Fruit fly (Drosophila melanogaster): ENCODE results near the gene Daxx.

Daxx gene

DNA sequence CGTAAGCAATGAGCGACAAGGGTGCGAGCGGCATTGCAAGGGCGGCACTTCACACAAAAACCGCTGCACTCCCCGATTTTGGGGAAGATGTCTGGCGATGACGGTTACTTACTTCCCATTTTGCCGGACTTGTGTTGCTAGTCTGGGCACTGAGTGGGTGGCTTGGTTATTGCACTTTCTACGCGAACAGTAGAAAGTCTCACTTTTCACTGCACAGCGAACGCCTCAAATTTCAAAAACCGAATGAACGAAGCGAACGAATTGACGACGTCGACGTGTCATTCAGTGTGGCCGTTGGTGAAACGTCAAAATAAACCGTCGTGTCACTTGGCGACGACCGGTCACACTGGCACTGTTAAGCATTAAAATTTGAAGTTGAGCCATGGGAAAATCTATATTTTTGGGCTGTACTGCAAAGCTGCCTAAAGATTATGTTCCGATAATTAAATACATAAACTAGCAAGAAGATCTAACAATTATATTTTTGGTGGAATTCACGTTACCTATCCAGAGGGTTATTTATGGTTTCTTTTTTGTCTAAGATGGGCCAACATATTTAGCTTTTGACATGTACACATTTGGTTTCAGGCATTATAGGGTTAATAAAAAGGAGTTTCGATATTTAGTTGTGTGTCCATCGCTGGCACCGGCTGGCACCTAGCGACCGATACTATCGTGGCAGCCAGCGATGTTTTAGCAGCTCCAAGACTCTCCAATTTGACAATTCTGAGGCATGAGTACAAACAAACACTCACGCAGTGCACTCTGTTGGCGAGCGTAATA, at the start of gene Daxx, which contains the start of gene Sec61alpha (continued):
- TF ChIP-seq ara (GFP tag; IDR thresholded peaks at IDR 0.05) (peak; percentile 84), sug (tag; optimal IDR thresholded peaks at IDR 0.05) (peak; percentile 87), Sox100B (GFP tag; optimal IDR thresholded peaks at IDR 0.05) (peak; percentile 63), CG30431 (GFP tag; optimal IDR thresholded peaks at IDR 0.05) (peak; percentile 60), al (GFP tag; IDR thresholded peaks at IDR 0.05) (peak; percentile 88), da (GFP tag; optimal IDR thresholded peaks at IDR 0.05) (peak; percentile 77), fd102C (GFP tag; optimal IDR thresholded peaks at IDR 0.05) (no peak), lilli (GFP tag; optimal IDR thresholded peaks at IDR 0.05) (peak; percentile 94), CG7745 (tag; optimal IDR thresholded peaks at IDR 0.05) (no peak), D19A (tag; optimal IDR thresholded peaks at IDR 0.05) (peak; percentile 63), CG13775 (GFP tag; optimal IDR thresholded peaks at IDR 0.05) (peak; percentile 79), Poxn (GFP tag; IDR thresholded peaks at IDR 0.05) (peak; percentile 75; the same call in 1 of the 2 replicates), CG15011 (GFP tag; optimal IDR thresholded peaks at IDR 0.05) (peak; percentile 68), CG15269 (tag; optimal IDR thresholded peaks at IDR 0.05) (peak; percentile 84), CG3065 (GFP tag; optimal IDR thresholded peaks at IDR 0.05) (peak; percentile 21), Dip2 (GFP tag; IDR thresholded peaks at IDR 0.05) (no peak), ftz-f1 (GFP tag; optimal IDR thresholded peaks at IDR 0.05) (peak; percentile 27), Usf (GFP tag; optimal IDR thresholded peaks at IDR 0.05) (peak; percentile 70), usp (GFP tag; optimal IDR thresholded peaks at IDR 0.05) (no peak), Med (GFP tag) (peak; percentile 98), CG8924 (tag; optimal IDR thresholded peaks at IDR 0.05) (peak; percentile 76), Optix (GFP tag; IDR thresholded peaks at IDR 0.05) (peak; percentile 62; the same call in 2 of the 3 replicates), Atf3 (GFP tag; optimal IDR thresholded peaks at IDR 0.05) (peak; percentile 84), CG14860 (GFP tag; IDR thresholded peaks at IDR 0.05; ENCODE audit: partially characterized antibody) (peak; percentile 99), CG12299 (tag; optimal IDR thresholded peaks at IDR 0.05) (peak; percentile 67), crol (GFP tag; IDR thresholded peaks at IDR 0.05) (no peak), CG1832 (GFP tag; optimal IDR thresholded peaks at IDR 0.05) (no peak), CG17568 (GFP tag; optimal IDR thresholded peaks at IDR 0.05) (peak; percentile 70), CG6683 (GFP tag; optimal IDR thresholded peaks at IDR 0.05) (peak; percentile 16), dan (GFP tag; IDR thresholded peaks at IDR 0.05) (no peak), Abd-B (GFP tag; optimal IDR thresholded peaks at IDR 0.05) (peak; percentile 89), E2f2 (GFP tag; IDR thresholded peaks at IDR 0.05) (peak; percentile 69), klu (GFP tag; IDR thresholded peaks at IDR 0.05) (peak; percentile 75; the same call in 1 of the 2 replicates), oc (tag; optimal IDR thresholded peaks at IDR 0.05) (peak; percentile 71), gcm2 (GFP tag; optimal IDR thresholded peaks at IDR 0.05) (peak; percentile 43), CG2202 (tag; optimal IDR thresholded peaks at IDR 0.05) (peak; percentile 36), Oli (tag; optimal IDR thresholded peaks at IDR 0.05) (peak; percentile 78), CG17186 (GFP tag; optimal IDR thresholded peaks at IDR 0.05) (peak; percentile 79), kay (GFP tag; optimal IDR thresholded peaks at IDR 0.05) (peak; percentile 65), CG32767 (GFP tag; IDR thresholded peaks at IDR 0.05) (peak; percentile 64), CG3726 (GFP tag; IDR thresholded peaks at IDR 0.05) (peak; percentile 74; the same call in 2 of the 3 replicates), hbn (GFP tag; IDR thresholded peaks at IDR 0.05; ENCODE audit: partially characterized antibody) (peak; percentile 98), nau (GFP tag; optimal IDR thresholded peaks at IDR 0.05) (peak; percentile 45), CG32772 (GFP tag; IDR thresholded peaks at IDR 0.05) (peak; percentile 79), D19B (GFP tag; optimal IDR thresholded peaks at IDR 0.05) (peak; percentile 69), slbo (GFP tag; IDR thresholded peaks at IDR 0.05) (peak; percentile 93), tio (GFP tag; optimal IDR thresholded peaks at IDR 0.05) (no peak), gfzf (GFP tag; optimal IDR thresholded peaks at IDR 0.05) (peak; percentile 93), ATbp (GFP tag; optimal IDR thresholded peaks at IDR 0.05) (peak; percentile 49)

Measured in whole organism, embryonic.